ENCODE assay signal across 1 fruit fly cellular context in the genomic region with DNA sequence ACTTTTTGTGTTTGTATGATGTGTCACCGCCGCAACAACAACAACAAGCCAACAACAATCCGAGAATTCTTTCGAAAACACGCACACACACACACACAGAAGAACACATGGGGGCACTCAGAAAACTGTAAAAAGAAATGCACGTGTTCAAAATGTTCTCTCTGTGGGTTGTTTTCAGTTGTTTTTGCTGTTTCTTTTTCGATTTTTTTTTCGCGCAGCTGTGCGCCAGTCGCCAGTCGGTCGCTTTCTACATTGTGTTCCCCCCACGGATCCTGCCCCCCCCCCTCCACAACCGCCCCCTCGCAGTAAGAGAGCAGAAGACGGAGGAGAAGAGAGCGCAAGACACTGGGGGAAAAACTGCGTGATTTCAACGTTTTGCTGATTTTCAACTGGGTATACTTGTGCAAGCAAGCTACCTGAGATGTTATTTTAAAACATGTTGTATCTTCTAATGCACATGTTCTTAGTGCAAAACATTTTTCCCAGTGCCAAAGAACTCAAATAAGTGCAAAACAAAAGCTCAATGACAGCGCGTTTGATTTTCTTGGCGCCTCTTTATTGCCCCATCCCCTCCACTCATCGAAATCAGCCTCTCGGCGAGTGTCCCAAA.
TF ChIP-seq lines count a peak whose summit lies in the region.

No protein-coding gene starts in this region.

TF ChIP-seq in whole organism, embryonic, 481 proteins besides CTCF, POLR2A, EP300 and RAD21 (continued from another document and continues in another):
- peak; percentile 62 for TF ChIP-seq CG12769 (tag; optimal IDR thresholded peaks at IDR 0.05; lab: Kevin White, UChicago)
- no peak for TF ChIP-seq zen (tag; optimal IDR thresholded peaks at IDR 0.05; lab: Kevin White, UChicago)
- TF ChIP-seq usp (GFP tag; optimal IDR thresholded peaks at IDR 0.05; lab: Kevin White, UChicago): no peak
- TF ChIP-seq disco-r (GFP tag; optimal IDR thresholded peaks at IDR 0.05; lab: Kevin White, UChicago): no peak
- no peak for TF ChIP-seq CG2129 (GFP tag; IDR thresholded peaks at IDR 0.05; lab: Robert Waterston, UW; ENCODE audit: partially characterized antibody)
- TF ChIP-seq hkb (optimal IDR thresholded peaks at IDR 0.05; lab: Kevin White, UChicago): no peak
- TF ChIP-seq hkb (GFP tag; IDR thresholded peaks at IDR 0.05; lab: Robert Waterston, UW): peak; percentile 35
- TF ChIP-seq slbo (GFP tag; IDR thresholded peaks at IDR 0.05; lab: Robert Waterston, UW): peak; percentile 77
- no peak for TF ChIP-seq CG13894 (tag; optimal IDR thresholded peaks at IDR 0.05; lab: Kevin White, UChicago)
- TF ChIP-seq CG11247 (GFP tag; IDR thresholded peaks at IDR 0.05; lab: Robert Waterston, UW): peak; percentile 39; the same call in 1 of the 2 replicates
- no peak for TF ChIP-seq Sry-δ (GFP tag; optimal IDR thresholded peaks at IDR 0.05; lab: Kevin White, UChicago)
- TF ChIP-seq chm (GFP tag; IDR thresholded peaks at IDR 0.05; lab: Robert Waterston, UW): no peak; the same call in 1 of the 2 replicates
- TF ChIP-seq pros (GFP tag; optimal IDR thresholded peaks at IDR 0.05; lab: Kevin White, UChicago): no peak
- TF ChIP-seq hth (optimal IDR thresholded peaks at IDR 0.05; lab: Kevin White, UChicago): no peak
- no peak for TF ChIP-seq CG15011 (GFP tag; optimal IDR thresholded peaks at IDR 0.05; lab: Kevin White, UChicago)
- TF ChIP-seq Dref (GFP tag; IDR thresholded peaks at IDR 0.05; lab: Robert Waterston, UW): no peak
- TF ChIP-seq CG10462 (GFP tag; optimal IDR thresholded peaks at IDR 0.05; lab: Kevin White, UChicago): no peak
- peak; percentile 67 for TF ChIP-seq twi (tag; optimal IDR thresholded peaks at IDR 0.05; lab: Kevin White, UChicago)
- TF ChIP-seq mam (GFP tag; optimal IDR thresholded peaks at IDR 0.05; lab: Kevin White, UChicago): peak; percentile 13
- no peak for TF ChIP-seq luna (GFP tag; optimal IDR thresholded peaks at IDR 0.05; lab: Kevin White, UChicago)
- no peak for TF ChIP-seq CG16815 (GFP tag; optimal IDR thresholded peaks at IDR 0.05; lab: Kevin White, UChicago)
- TF ChIP-seq br (optimal IDR thresholded peaks at IDR 0.05; lab: Kevin White, UChicago): no peak
- peak; percentile 38 for TF ChIP-seq Fer3 (tag; optimal IDR thresholded peaks at IDR 0.05; lab: Kevin White, UChicago)
- no peak for TF ChIP-seq her (GFP tag; optimal IDR thresholded peaks at IDR 0.05; lab: Kevin White, UChicago)
- TF ChIP-seq Sry-β (GFP tag; optimal IDR thresholded peaks at IDR 0.05; lab: Kevin White, UChicago): no peak
- TF ChIP-seq Hand (GFP tag; optimal IDR thresholded peaks at IDR 0.05; lab: Kevin White, UChicago): no peak
- no peak for TF ChIP-seq gcm (GFP tag; optimal IDR thresholded peaks at IDR 0.05; lab: Kevin White, UChicago)
- peak; percentile 42 for TF ChIP-seq Hmr (GFP tag; optimal IDR thresholded peaks at IDR 0.05; lab: Kevin White, UChicago)
- TF ChIP-seq Mes4 (GFP tag; optimal IDR thresholded peaks at IDR 0.05; lab: Kevin White, UChicago): no peak
- no peak for TF ChIP-seq CG12236 (GFP tag; optimal IDR thresholded peaks at IDR 0.05; lab: Kevin White, UChicago)
- 0 out of 3 replicates have a peak, but pooled peaks have one; percentile 22 for TF ChIP-seq Dbx (GFP tag; IDR thresholded peaks at IDR 0.05; lab: Robert Waterston, UW)
- TF ChIP-seq CG8290 (GFP tag; optimal IDR thresholded peaks at IDR 0.05; lab: Kevin White, UChicago): no peak
- TF ChIP-seq CG8290 (tag; optimal IDR thresholded peaks at IDR 0.05; lab: Kevin White, UChicago): peak in 1 of 2 experiments; percentile 70
- no peak for TF ChIP-seq vfl (GFP tag; optimal IDR thresholded peaks at IDR 0.05; lab: Kevin White, UChicago)
- no peak for TF ChIP-seq Sin3A (optimal IDR thresholded peaks at IDR 0.05; lab: Kevin White, UChicago)
- TF ChIP-seq Dp (GFP tag; optimal IDR thresholded peaks at IDR 0.05; lab: Kevin White, UChicago): no peak
- no peak for TF ChIP-seq Pdp1 (GFP tag; optimal IDR thresholded peaks at IDR 0.05; lab: Kevin White, UChicago)
- no peak for TF ChIP-seq CG2712 (tag; optimal IDR thresholded peaks at IDR 0.05; lab: Kevin White, UChicago)
- no peak for TF ChIP-seq CG13624 (GFP tag; optimal IDR thresholded peaks at IDR 0.05; lab: Kevin White, UChicago)
- no peak for TF ChIP-seq CG2116 (GFP tag; optimal IDR thresholded peaks at IDR 0.05; lab: Kevin White, UChicago)
- TF ChIP-seq CG33557 (GFP tag; optimal IDR thresholded peaks at IDR 0.05; lab: Kevin White, UChicago): no peak
- peak; percentile 79 for TF ChIP-seq Ets65A (GFP tag; lab: Kevin White, UChicago)
- no peak for TF ChIP-seq CG9437 (GFP tag; optimal IDR thresholded peaks at IDR 0.05; lab: Kevin White, UChicago)
- peak in 1 of 2 experiments; percentile 28 for TF ChIP-seq Hr51 (GFP tag; optimal IDR thresholded peaks at IDR 0.05; lab: Kevin White, UChicago)
- no peak for TF ChIP-seq Trl (optimal IDR thresholded peaks at IDR 0.05; lab: Kevin White, UChicago)
- no peak for TF ChIP-seq Trl (GFP tag; optimal IDR thresholded peaks at IDR 0.05; lab: Kevin White, UChicago)
- peak; percentile 40; the same call in 1 of the 2 replicates for TF ChIP-seq CG9215 (GFP tag; IDR thresholded peaks at IDR 0.05; lab: Robert Waterston, UW)
- TF ChIP-seq pho (GFP tag; optimal IDR thresholded peaks at IDR 0.05; lab: Kevin White, UChicago): no peak
- TF ChIP-seq Dip2 (GFP tag; IDR thresholded peaks at IDR 0.05; lab: Robert Waterston, UW): no peak
- no peak for TF ChIP-seq Taf1 (GFP tag; IDR thresholded peaks at IDR 0.05; lab: Robert Waterston, UW)
- no peak for TF ChIP-seq CG9727 (GFP tag; optimal IDR thresholded peaks at IDR 0.05; lab: Kevin White, UChicago)
- no peak for TF ChIP-seq Gsc (GFP tag; IDR thresholded peaks at IDR 0.05; lab: Robert Waterston, UW)
- TF ChIP-seq esg (GFP tag; conservative IDR thresholded peaks at IDR 0.05; lab: Robert Waterston, UW): no peak
- no peak for TF ChIP-seq YL-1 (GFP tag; optimal IDR thresholded peaks at IDR 0.05; lab: Kevin White, UChicago)
- TF ChIP-seq BEAF-32 (GFP tag; optimal IDR thresholded peaks at IDR 0.05; lab: Kevin White, UChicago): no peak
- TF ChIP-seq Atf3 (GFP tag; optimal IDR thresholded peaks at IDR 0.05; lab: Kevin White, UChicago): no peak
- no peak for TF ChIP-seq CG14965 (GFP tag; optimal IDR thresholded peaks at IDR 0.05; lab: Kevin White, UChicago; ENCODE audit: borderline replicate concordance)
- TF ChIP-seq h (optimal IDR thresholded peaks at IDR 0.05; lab: Kevin White, UChicago): no peak
- no peak for TF ChIP-seq Vsx1 (GFP tag; optimal IDR thresholded peaks at IDR 0.05; lab: Kevin White, UChicago)
- peak; percentile 74 for TF ChIP-seq cwo (GFP tag; optimal IDR thresholded peaks at IDR 0.05; lab: Kevin White, UChicago)
- no peak for TF ChIP-seq tin (GFP tag; optimal IDR thresholded peaks at IDR 0.05; lab: Kevin White, UChicago)
- no peak for TF ChIP-seq eyg (GFP tag; optimal IDR thresholded peaks at IDR 0.05; lab: Kevin White, UChicago)
- TF ChIP-seq stc (GFP tag; IDR thresholded peaks at IDR 0.05; lab: Robert Waterston, UW): peak; percentile 34; the same call in 1 of the 2 replicates
- no peak for TF ChIP-seq CG17186 (GFP tag; optimal IDR thresholded peaks at IDR 0.05; lab: Kevin White, UChicago)
- 0 out of 3 replicates have a peak, but pooled peaks have one; percentile 9 for TF ChIP-seq CG11695 (GFP tag; IDR thresholded peaks at IDR 0.05; lab: Robert Waterston, UW)
- TF ChIP-seq CG6654 (GFP tag; optimal IDR thresholded peaks at IDR 0.05; lab: Kevin White, UChicago): no peak
- TF ChIP-seq fd64A (GFP tag; optimal IDR thresholded peaks at IDR 0.05; lab: Kevin White, UChicago): no peak
- no peak for TF ChIP-seq CG5180 (GFP tag; optimal IDR thresholded peaks at IDR 0.05; lab: Kevin White, UChicago)
- peak; percentile 46; the same call in 1 of the 3 replicates for TF ChIP-seq sr (GFP tag; IDR thresholded peaks at IDR 0.05; lab: Robert Waterston, UW)
- TF ChIP-seq CG7839 (tag; optimal IDR thresholded peaks at IDR 0.05; lab: Kevin White, UChicago): peak; percentile 16
- TF ChIP-seq Fer1 (GFP tag; optimal IDR thresholded peaks at IDR 0.05; lab: Kevin White, UChicago): peak; percentile 0
- TF ChIP-seq so (GFP tag; IDR thresholded peaks at IDR 0.05; lab: Robert Waterston, UW): peak; percentile 54; the same call in 1 of the 3 replicates
- TF ChIP-seq CG13287 (GFP tag; IDR thresholded peaks at IDR 0.05; lab: Robert Waterston, UW; ENCODE audit: partially characterized antibody): no peak
- no peak for TF ChIP-seq Chrac-16 (GFP tag; optimal IDR thresholded peaks at IDR 0.05; lab: Kevin White, UChicago)
- TF ChIP-seq CG18011 (GFP tag; optimal IDR thresholded peaks at IDR 0.05; lab: Kevin White, UChicago): no peak
- TF ChIP-seq Hr78 (GFP tag; optimal IDR thresholded peaks at IDR 0.05; lab: Kevin White, UChicago): no peak
- TF ChIP-seq CG12744 (GFP tag; optimal IDR thresholded peaks at IDR 0.05; lab: Kevin White, UChicago): no peak
- TF ChIP-seq Gug (GFP tag; IDR thresholded peaks at IDR 0.05; lab: Robert Waterston, UW): peak; percentile 66; the same call in 3 of the 4 replicates
- no peak for TF ChIP-seq sqz (GFP tag; optimal IDR thresholded peaks at IDR 0.05; lab: Kevin White, UChicago)
- TF ChIP-seq CG8944 (GFP tag; optimal IDR thresholded peaks at IDR 0.05; lab: Kevin White, UChicago): no peak
- TF ChIP-seq Mrtf (GFP tag; IDR thresholded peaks at IDR 0.05; lab: Robert Waterston, UW): 0 out of 3 replicates have a peak, but pooled peaks have one; percentile 62
- TF ChIP-seq tll (GFP tag; optimal IDR thresholded peaks at IDR 0.05; lab: Kevin White, UChicago): no peak
- no peak for TF ChIP-seq crc (GFP tag; optimal IDR thresholded peaks at IDR 0.05; lab: Kevin White, UChicago)
- no peak for TF ChIP-seq prd (optimal IDR thresholded peaks at IDR 0.05; lab: Kevin White, UChicago)
- peak; percentile 58; the same call in 2 of the 3 replicates for TF ChIP-seq prd (GFP tag; IDR thresholded peaks at IDR 0.05; lab: Robert Waterston, UW)
- no peak for TF ChIP-seq CG31388 (GFP tag; optimal IDR thresholded peaks at IDR 0.05; lab: Kevin White, UChicago)
- peak; percentile 66; the same call in 1 of the 2 replicates for TF ChIP-seq sob (GFP tag; IDR thresholded peaks at IDR 0.05; lab: Robert Waterston, UW)
- no peak for TF ChIP-seq exex (tag; optimal IDR thresholded peaks at IDR 0.05; lab: Kevin White, UChicago)
- no peak for TF ChIP-seq pfk (GFP tag; optimal IDR thresholded peaks at IDR 0.05; lab: Kevin White, UChicago)
- peak; percentile 44; the same call in 1 of the 2 replicates for TF ChIP-seq ttk (GFP tag; IDR thresholded peaks at IDR 0.05; lab: Robert Waterston, UW)
- TF ChIP-seq CG7786 (GFP tag; optimal IDR thresholded peaks at IDR 0.05; lab: Kevin White, UChicago): no peak
- no peak for TF ChIP-seq Dek (tag; optimal IDR thresholded peaks at IDR 0.05; lab: Kevin White, UChicago)
- no peak for TF ChIP-seq sna (GFP tag; IDR thresholded peaks at IDR 0.05; lab: Robert Waterston, UW; ENCODE audit: partially characterized antibody)
- TF ChIP-seq E2f1 (GFP tag; IDR thresholded peaks at IDR 0.05; lab: Robert Waterston, UW): peak; percentile 50
- TF ChIP-seq dysf (GFP tag; IDR thresholded peaks at IDR 0.05; lab: Robert Waterston, UW): peak; percentile 80
- no peak for TF ChIP-seq bbx (GFP tag; IDR thresholded peaks at IDR 0.05; lab: Robert Waterston, UW; ENCODE audit: partially characterized antibody)
- TF ChIP-seq CG18262 (tag; optimal IDR thresholded peaks at IDR 0.05; lab: Kevin White, UChicago): peak; percentile 8
- no peak for TF ChIP-seq CG11723 (GFP tag; optimal IDR thresholded peaks at IDR 0.05; lab: Kevin White, UChicago)
- TF ChIP-seq CG2120 (GFP tag; optimal IDR thresholded peaks at IDR 0.05; lab: Kevin White, UChicago): peak; percentile 39
- no peak for TF ChIP-seq MTF-1 (GFP tag; optimal IDR thresholded peaks at IDR 0.05; lab: Kevin White, UChicago; ENCODE audit: borderline replicate concordance)
- TF ChIP-seq rib (GFP tag; IDR thresholded peaks at IDR 0.05; lab: Robert Waterston, UW): 0 out of 2 replicates have a peak, but pooled peaks have one; percentile 46
- no peak for TF ChIP-seq ems (GFP tag; optimal IDR thresholded peaks at IDR 0.05; lab: Kevin White, UChicago)
- no peak for TF ChIP-seq CG9609 (GFP tag; optimal IDR thresholded peaks at IDR 0.05; lab: Kevin White, UChicago)
- TF ChIP-seq CG4730 (GFP tag; IDR thresholded peaks at IDR 0.05; lab: Robert Waterston, UW): no peak
- peak; percentile 35 for TF ChIP-seq cg (GFP tag; optimal IDR thresholded peaks at IDR 0.05; lab: Kevin White, UChicago)
- TF ChIP-seq Lpt (GFP tag; optimal IDR thresholded peaks at IDR 0.05; lab: Kevin White, UChicago): no peak
- peak; percentile 6 for TF ChIP-seq grau (tag; optimal IDR thresholded peaks at IDR 0.05; lab: Kevin White, UChicago)
- TF ChIP-seq Nf-YC (tag; optimal IDR thresholded peaks at IDR 0.05; lab: Kevin White, UChicago): no peak
- TF ChIP-seq CG3838 (GFP tag; optimal IDR thresholded peaks at IDR 0.05; lab: Kevin White, UChicago): no peak
- TF ChIP-seq CG15269 (tag; optimal IDR thresholded peaks at IDR 0.05; lab: Kevin White, UChicago): peak; percentile 49
- no peak for TF ChIP-seq danr (GFP tag; IDR thresholded peaks at IDR 0.05; lab: Robert Waterston, UW)
- no peak for TF ChIP-seq CG18619 (GFP tag; optimal IDR thresholded peaks at IDR 0.05; lab: Kevin White, UChicago)
- no peak for TF ChIP-seq Nf-YB (GFP tag; optimal IDR thresholded peaks at IDR 0.05; lab: Kevin White, UChicago)
- TF ChIP-seq CG11085 (GFP tag; IDR thresholded peaks at IDR 0.05; lab: Robert Waterston, UW): 0 out of 2 replicates have a peak, but pooled peaks have one; percentile 17
- peak; percentile 59; the same call in 1 of the 3 replicates for TF ChIP-seq CG7357 (GFP tag; IDR thresholded peaks at IDR 0.05; lab: Robert Waterston, UW)
- TF ChIP-seq CG18764 (GFP tag; optimal IDR thresholded peaks at IDR 0.05; lab: Kevin White, UChicago): no peak
- peak; percentile 43 for TF ChIP-seq HHEX (GFP tag; optimal IDR thresholded peaks at IDR 0.05; lab: Kevin White, UChicago)
- no peak for TF ChIP-seq CG13123 (GFP tag; optimal IDR thresholded peaks at IDR 0.05; lab: Kevin White, UChicago)
- no peak for TF ChIP-seq Elba2 (GFP tag; optimal IDR thresholded peaks at IDR 0.05; lab: Kevin White, UChicago)
- TF ChIP-seq kni (GFP tag; optimal IDR thresholded peaks at IDR 0.05; lab: Kevin White, UChicago): no peak
- TF ChIP-seq HLH3B (GFP tag; IDR thresholded peaks at IDR 0.05; lab: Robert Waterston, UW): peak; percentile 27; the same call in 1 of the 2 replicates
- no peak for TF ChIP-seq CG17912 (GFP tag; optimal IDR thresholded peaks at IDR 0.05; lab: Kevin White, UChicago)
- TF ChIP-seq tgo (GFP tag; IDR thresholded peaks at IDR 0.05; lab: Robert Waterston, UW): peak; percentile 55; the same call in 2 of the 3 replicates
- TF ChIP-seq pzg (GFP tag; optimal IDR thresholded peaks at IDR 0.05; lab: Kevin White, UChicago): no peak
- TF ChIP-seq klu (GFP tag; IDR thresholded peaks at IDR 0.05; lab: Robert Waterston, UW): no peak; the same call in 1 of the 2 replicates
